Fruit fly (Drosophila melanogaster) whole organism, embryonic: ENCODE measurements around the gene Mkp3.

Experiments used
- Asciz ChIP-seq: fragments of 200-800 bp; sonication (Bioruptor generic); optimal IDR thresholded peaks from 2 replicates; lab custom pipeline; 2017; ENCODE audit warnings: missing biosample characterization, mild to moderate bottlenecking, missing genetic modification characterization, missing genetic modification reagents
- Atf-2 ChIP-seq: fragments of 200-800 bp; sonication (Bioruptor generic); optimal IDR thresholded peaks from 2 replicates; lab custom pipeline; 2016; ENCODE audit warnings: missing biosample characterization, missing genetic modification characterization
- Bgb ChIP-seq: fragments of 200-800 bp; sonication (Bioruptor generic); IDR thresholded peaks from 2 replicates; pipeline ENCODE4 v1.3.6; 2022; ENCODE audit warnings: missing biosample characterization, missing genetic modification characterization; ENCODE audit not compliant: partially characterized antibody
- CG10321 ChIP-seq: fragments of 200-800 bp; sonication (Bioruptor generic); IDR thresholded peaks from 2 replicates; pipeline ENCODE4 v1.3.6; 2022; ENCODE audit warnings: missing biosample characterization, missing genetic modification characterization
- CG11398 ChIP-seq: fragments of 200-800 bp; sonication (Bioruptor generic); optimal IDR thresholded peaks from 2 replicates; lab custom pipeline; 2016; ENCODE audit warnings: missing biosample characterization, missing genetic modification characterization
- CG11504 ChIP-seq: fragments of 200-800 bp; sonication (Bioruptor generic); optimal IDR thresholded peaks from 3 replicates; lab custom pipeline; 2019; ENCODE audit warnings: missing biosample characterization, mild to moderate bottlenecking, missing genetic modification characterization, moderate library complexity
- CG12071 ChIP-seq: fragments of 200-800 bp; sonication (Bioruptor generic); optimal IDR thresholded peaks from 3 replicates; lab custom pipeline; 2018; ENCODE audit warnings: missing biosample characterization, mild to moderate bottlenecking, missing genetic modification characterization
- CG12659 ChIP-seq: fragments of 200-800 bp; sonication (Bioruptor generic); optimal IDR thresholded peaks from 3 replicates; lab custom pipeline; 2017; ENCODE audit warnings: mild to moderate bottlenecking, missing biosample characterization, missing genetic modification reagents, missing genetic modification characterization
- CG13894 ChIP-seq: fragments of 200-800 bp; sonication (Bioruptor generic); optimal IDR thresholded peaks from 3 replicates; lab custom pipeline; 2018; ENCODE audit warnings: missing biosample characterization, mild to moderate bottlenecking, missing genetic modification characterization, moderate library complexity
- CG14050 ChIP-seq: fragments of 200-800 bp; sonication (Bioruptor generic); IDR thresholded peaks from 3 replicates; pipeline ENCODE4 v1.3.6; 2022; ENCODE audit warnings: missing biosample characterization, missing genetic modification characterization
- CG15269 ChIP-seq: fragments of 200-800 bp; sonication (Bioruptor generic); optimal IDR thresholded peaks from 2 replicates; lab custom pipeline; 2018; ENCODE audit warnings: missing biosample characterization, mild to moderate bottlenecking, missing genetic modification characterization, moderate library complexity
- CG17328 ChIP-seq: fragments of 200-800 bp; sonication (Bioruptor generic); IDR thresholded peaks from 2 replicates; pipeline ENCODE4 v1.3.6; 2022; ENCODE audit warnings: missing biosample characterization, missing genetic modification characterization
- CG17802 ChIP-seq: fragments of 200-800 bp; sonication (Bioruptor generic); optimal IDR thresholded peaks from 2 replicates; lab custom pipeline; 2018; ENCODE audit warnings: missing biosample characterization, mild to moderate bottlenecking, missing genetic modification characterization, moderate library complexity
- CG18764 ChIP-seq: fragments of 200-800 bp; sonication (Bioruptor generic); optimal IDR thresholded peaks from 3 replicates; lab custom pipeline; 2016; ENCODE audit warnings: missing biosample characterization, missing genetic modification characterization
- CG2712 ChIP-seq: fragments of 200-800 bp; optimal IDR thresholded peaks from 3 replicates; lab custom pipeline; 2019; ENCODE audit warnings: missing biosample characterization, mild to moderate bottlenecking, missing genetic modification characterization, moderate library complexity
- CG3065 ChIP-seq: fragments of 200-800 bp; sonication (Bioruptor generic); optimal IDR thresholded peaks from 2 replicates; lab custom pipeline; 2016; ENCODE audit warnings: missing biosample characterization, missing genetic modification characterization
- CG3726 ChIP-seq: fragments of 200-800 bp; sonication (Bioruptor generic); IDR thresholded peaks from 3 replicates; pipeline ENCODE4, ENCODE4 v1.3.6; 2022; ENCODE audit warnings: missing biosample characterization, missing genetic modification characterization
- CG6254 ChIP-seq: fragments of 200-800 bp; sonication (Bioruptor generic); optimal IDR thresholded peaks from 3 replicates; lab custom pipeline; 2017; ENCODE audit warnings: mild to moderate bottlenecking, missing biosample characterization, missing genetic modification reagents, missing genetic modification characterization
- CG6854 ChIP-seq: fragments of 200-800 bp; sonication (Bioruptor generic); optimal IDR thresholded peaks from 3 replicates; lab custom pipeline; 2017; ENCODE audit warnings: missing biosample characterization, mild to moderate bottlenecking, missing genetic modification characterization
- CG7745 ChIP-seq: fragments of 200-800 bp; sonication (Bioruptor generic); optimal IDR thresholded peaks from 2 replicates; lab custom pipeline; 2018; ENCODE audit warnings: missing biosample characterization, mild to moderate bottlenecking, missing genetic modification characterization, moderate library complexity
- CG9437 ChIP-seq: fragments of 200-800 bp; sonication (Bioruptor generic); optimal IDR thresholded peaks from 2 replicates; lab custom pipeline; 2018; ENCODE audit warnings: missing biosample characterization, mild to moderate bottlenecking, missing genetic modification characterization
- CrebB ChIP-seq: fragments of 200-800 bp; sonication (Bioruptor generic); optimal IDR thresholded peaks from 3 replicates; lab custom pipeline; 2018; ENCODE audit warnings: missing biosample characterization, mild to moderate bottlenecking, missing genetic modification characterization
- D19A ChIP-seq: fragments of 200-800 bp; optimal IDR thresholded peaks from 3 replicates; lab custom pipeline; 2019; ENCODE audit warnings: missing biosample characterization, mild to moderate bottlenecking, missing genetic modification characterization, moderate library complexity
- Dp ChIP-seq: fragments of 200-800 bp; sonication (Bioruptor generic); optimal IDR thresholded peaks from 2 replicates; lab custom pipeline; 2018; ENCODE audit warnings: missing biosample characterization, mild to moderate bottlenecking, missing genetic modification characterization, moderate library complexity
- Ets97D ChIP-seq: fragments of 200-800 bp; sonication (Bioruptor generic); optimal IDR thresholded peaks from 3 replicates; lab custom pipeline; 2016; ENCODE audit warnings: missing biosample characterization, missing genetic modification characterization
- Fer3 ChIP-seq: fragments of 200-800 bp; sonication (Bioruptor generic); optimal IDR thresholded peaks from 2 replicates; lab custom pipeline; 2018; ENCODE audit warnings: missing biosample characterization, mild to moderate bottlenecking, missing genetic modification characterization, moderate library complexity
- Hsf ChIP-seq: fragments of 200-800 bp; sonication (Bioruptor generic); optimal IDR thresholded peaks from 3 replicates; lab custom pipeline; 2016; ENCODE audit warnings: missing biosample characterization, missing genetic modification characterization
- Max ChIP-seq: fragments of 200-800 bp; sonication (Bioruptor generic); optimal IDR thresholded peaks from 2 replicates; lab custom pipeline; 2016; ENCODE audit warnings: missing biosample characterization, mild to moderate bottlenecking, missing genetic modification characterization
- NK7.1 ChIP-seq: fragments of 200-800 bp; sonication (Bioruptor generic); optimal IDR thresholded peaks from 3 replicates; lab custom pipeline; 2016; ENCODE audit warnings: missing biosample characterization, missing genetic modification characterization
- Oaz ChIP-seq: fragments of 200-800 bp; sonication (Bioruptor generic); IDR thresholded peaks from 2 replicates; pipeline ENCODE4 v1.3.6; 2022; ENCODE audit warnings: missing biosample characterization, missing genetic modification characterization
- Scr ChIP-seq: fragments of 200-800 bp; sonication (Bioruptor generic); IDR thresholded peaks from 2 replicates; pipeline ENCODE4 v1.3.6; 2022; ENCODE audit warnings: missing biosample characterization, missing genetic modification characterization; ENCODE audit not compliant: partially characterized antibody
- aop ChIP-seq: fragments of 200-800 bp; sonication (Bioruptor generic); IDR thresholded peaks from 2 replicates; pipeline ENCODE4 v1.3.6; 2022; ENCODE audit warnings: missing biosample characterization, missing genetic modification characterization
- ap ChIP-seq: fragments of 200-800 bp; sonication (Bioruptor generic); IDR thresholded peaks from 2 replicates; pipeline ENCODE4 v1.3.6; 2022; ENCODE audit warnings: missing biosample characterization, missing genetic modification characterization
- chinmo ChIP-seq: fragments of 200-800 bp; sonication (Bioruptor generic); IDR thresholded peaks from 4 replicates; pipeline ENCODE4 v1.3.6; 2022; ENCODE audit warnings: missing biosample characterization, missing genetic modification characterization; ENCODE audit not compliant: partially characterized antibody
- cwo ChIP-seq: fragments of 200-800 bp; sonication (Bioruptor generic); optimal IDR thresholded peaks from 3 replicates; lab custom pipeline; 2017; ENCODE audit warnings: missing biosample characterization, missing genetic modification characterization, mild to moderate bottlenecking, moderate library complexity, missing genetic modification reagents
- dmrt11E ChIP-seq: fragments of 200-800 bp; sonication (Bioruptor generic); optimal IDR thresholded peaks from 3 replicates; lab custom pipeline; 2018; ENCODE audit warnings: missing biosample characterization, mild to moderate bottlenecking, missing genetic modification characterization, moderate library complexity
- ewg ChIP-seq: fragments of 200-800 bp; sonication (Bioruptor generic); optimal IDR thresholded peaks from 3 replicates; lab custom pipeline; 2017; ENCODE audit warnings: mild to moderate bottlenecking, missing biosample characterization, missing genetic modification reagents, missing genetic modification characterization
- gsb ChIP-seq: fragments of 200-800 bp; sonication (Bioruptor generic); IDR thresholded peaks from 2 replicates; pipeline ENCODE4 v1.3.6; 2022; ENCODE audit warnings: missing biosample characterization, missing genetic modification characterization
- ken ChIP-seq: fragments of 200-800 bp; sonication (Bioruptor generic); IDR thresholded peaks from 3 replicates; pipeline ENCODE4 v1.3.6; 2022; ENCODE audit warnings: missing biosample characterization, missing genetic modification characterization
- mirr ChIP-seq: fragments of 200-800 bp; sonication (Bioruptor generic); optimal IDR thresholded peaks from 3 replicates; lab custom pipeline; 2018; ENCODE audit warnings: missing biosample characterization, mild to moderate bottlenecking, missing genetic modification characterization
- nerfin-1 ChIP-seq: fragments of 200-800 bp; sonication (Bioruptor generic); optimal IDR thresholded peaks from 3 replicates; lab custom pipeline; 2019; ENCODE audit warnings: missing biosample characterization, mild to moderate bottlenecking, missing genetic modification characterization, moderate library complexity
- p53 ChIP-seq: fragments of 200-800 bp; sonication (Bioruptor generic); optimal IDR thresholded peaks from 2 replicates; lab custom pipeline; 2016; ENCODE audit warnings: missing biosample characterization, missing genetic modification characterization
- scrt ChIP-seq: fragments of 200-800 bp; sonication (Bioruptor generic); optimal IDR thresholded peaks from 2 replicates; lab custom pipeline; 2018; ENCODE audit warnings: missing biosample characterization, mild to moderate bottlenecking, missing genetic modification characterization, moderate library complexity
- seq ChIP-seq: fragments of 200-800 bp; sonication (Bioruptor generic); IDR thresholded peaks from 2 replicates; pipeline ENCODE4 v1.3.6; 2022; ENCODE audit warnings: missing biosample characterization, missing genetic modification characterization
- sima ChIP-seq: fragments of 200-800 bp; sonication (Bioruptor generic); optimal IDR thresholded peaks from 2 replicates; lab custom pipeline; 2016; ENCODE audit warnings: missing biosample characterization, missing genetic modification characterization
- sisA ChIP-seq: fragments of 200-800 bp; sonication (Bioruptor generic); IDR thresholded peaks from 2 replicates; pipeline ENCODE4 v1.3.6; 2022; ENCODE audit warnings: missing biosample characterization, missing genetic modification characterization
- slp2 ChIP-seq: fragments of 200-800 bp; sonication (Bioruptor generic); optimal IDR thresholded peaks from 2 replicates; lab custom pipeline; 2016; ENCODE audit warnings: missing biosample characterization, missing genetic modification characterization
- sna ChIP-seq: fragments of 200-800 bp; sonication (Bioruptor generic); IDR thresholded peaks from 2 replicates; pipeline ENCODE4 v1.3.6; 2022; ENCODE audit warnings: missing biosample characterization, missing genetic modification characterization; ENCODE audit not compliant: partially characterized antibody
- tll ChIP-seq, 2 experiments: fragments of 200-800 bp in 1 of 2; fragments of >200 bp in 1 of 2; sonication (Bioruptor generic) in 1 of 2; optimal IDR thresholded peaks; 2 replicates each; lab custom pipeline; 2017 to 2019; ENCODE audit warnings: missing biosample characterization in 2 of 2, missing genetic modification characterization in 2 of 2, mild to moderate bottlenecking in 1 of 2, moderate library complexity in 1 of 2
- tna ChIP-seq: fragments of 200-800 bp; sonication (Bioruptor generic); IDR thresholded peaks from 2 replicates; pipeline ENCODE4 v1.3.6; 2022; ENCODE audit warnings: missing biosample characterization, missing genetic modification characterization; ENCODE audit not compliant: partially characterized antibody

Mkp3 gene

DNA sequence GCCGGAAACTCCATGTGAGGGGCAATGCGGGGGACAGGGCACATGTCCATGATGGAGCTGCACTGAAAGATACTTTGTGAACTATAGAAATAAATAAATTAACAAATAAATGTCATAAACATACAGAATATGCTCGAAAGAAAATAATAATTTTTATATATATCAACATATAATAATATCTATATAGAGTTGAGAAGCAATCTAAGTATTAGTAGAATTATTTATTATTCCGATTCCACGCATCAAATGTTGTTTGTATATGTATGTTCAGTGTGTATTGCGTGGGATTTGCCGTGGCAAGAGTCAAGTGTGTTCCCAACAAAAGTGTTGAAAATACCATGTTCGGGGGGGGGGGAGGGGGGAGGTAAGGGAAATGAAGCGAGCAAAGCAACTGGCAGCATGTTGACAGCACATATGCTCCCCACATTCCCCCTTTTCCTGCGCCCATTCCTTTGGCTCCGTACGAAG is 29.3 kb downstream of the Mkp3 start (continued):
- TF ChIP-seq CG11398 (GFP tag; lab: Kevin White, UChicago) (no peak), scrt (GFP tag; lab: Kevin White, UChicago) (no peak), CG6254 (GFP tag; lab: Kevin White, UChicago) (peak; percentile 31), CrebB (tag; lab: Kevin White, UChicago) (no peak), slp2 (GFP tag; lab: Kevin White, UChicago) (no peak), Asciz (peak; percentile 45), Dp (GFP tag; lab: Kevin White, UChicago) (no peak), ewg (GFP tag; lab: Kevin White, UChicago) (peak; percentile 13), CG10321 (GFP tag; lab: Robert Waterston, UW) (no peak), nerfin-1 (tag; lab: Kevin White, UChicago) (no peak), CG7745 (tag; lab: Kevin White, UChicago) (no peak), CG9437 (GFP tag; lab: Kevin White, UChicago) (peak; percentile 23), CG13894 (no peak), Fer3 (no peak), gsb (GFP tag; lab: Robert Waterston, UW) (no peak), CG18764 (GFP tag; lab: Kevin White, UChicago) (no peak), dmrt11E (peak; percentile 70), CG2712 (peak; percentile 77), chinmo (GFP tag; lab: Robert Waterston, UW) (no peak), NK7.1 (GFP tag; lab: Kevin White, UChicago) (no peak), CG3065 (GFP tag; lab: Kevin White, UChicago) (no peak), CG12071 (GFP tag; lab: Kevin White, UChicago) (no peak), seq (GFP tag; lab: Robert Waterston, UW) (no peak), Scr (GFP tag; lab: Robert Waterston, UW) (no peak), Hsf (GFP tag; lab: Kevin White, UChicago) (no peak), CG15269 (tag; lab: Kevin White, UChicago) (peak; percentile 26), sima (GFP tag; lab: Kevin White, UChicago) (no peak), tna (GFP tag; lab: Robert Waterston, UW) (no peak), ken (GFP tag; lab: Robert Waterston, UW) (no peak), sisA (GFP tag; lab: Robert Waterston, UW) (no peak), CG3726 (GFP tag; lab: Robert Waterston, UW) (no peak), Ets97D (GFP tag; lab: Kevin White, UChicago) (no peak), CG11504 (peak; percentile 88), ap (GFP tag; lab: Robert Waterston, UW) (no peak), D19A (tag; lab: Kevin White, UChicago) (peak; percentile 63), CG17802 (no peak), CG6854 (GFP tag; lab: Kevin White, UChicago) (no peak), Atf-2 (GFP tag; lab: Kevin White, UChicago) (no peak), CG17328 (GFP tag; lab: Robert Waterston, UW) (no peak), Oaz (GFP tag; lab: Robert Waterston, UW) (no peak), Bgb (GFP tag; lab: Robert Waterston, UW) (no peak), sna (GFP tag; lab: Robert Waterston, UW) (no peak), Max (GFP tag; lab: Kevin White, UChicago) (no peak), p53 (GFP tag; lab: Kevin White, UChicago) (no peak), aop (no peak), mirr (GFP tag; lab: Kevin White, UChicago) (no peak), CG14050 (GFP tag; lab: Robert Waterston, UW) (no peak), CG12659 (GFP tag; lab: Kevin White, UChicago) (peak; percentile 10), cwo (no peak), tll (GFP tag; optimal IDR thresholded peaks at IDR 0.05; lab: Kevin White, UChicago) (no peak)
